Worm (Caenorhabditis elegans) whole organism, early embryonic: ENCODE results near the gene cpd-2.

Experiments used
- B0310.2 ChIP-seq: sonication (generic microtip); optimal IDR thresholded peaks from 2 replicates; lab custom pipeline; 2016; ENCODE audit warnings: mild to moderate bottlenecking, missing genetic modification characterization, missing compliant biosample characterization
- hnd-1 ChIP-seq: sonication (generic microtip); optimal IDR thresholded peaks from 2 replicates; lab custom pipeline; 2016; ENCODE audit warnings: missing genetic modification characterization, missing compliant biosample characterization

DNA sequence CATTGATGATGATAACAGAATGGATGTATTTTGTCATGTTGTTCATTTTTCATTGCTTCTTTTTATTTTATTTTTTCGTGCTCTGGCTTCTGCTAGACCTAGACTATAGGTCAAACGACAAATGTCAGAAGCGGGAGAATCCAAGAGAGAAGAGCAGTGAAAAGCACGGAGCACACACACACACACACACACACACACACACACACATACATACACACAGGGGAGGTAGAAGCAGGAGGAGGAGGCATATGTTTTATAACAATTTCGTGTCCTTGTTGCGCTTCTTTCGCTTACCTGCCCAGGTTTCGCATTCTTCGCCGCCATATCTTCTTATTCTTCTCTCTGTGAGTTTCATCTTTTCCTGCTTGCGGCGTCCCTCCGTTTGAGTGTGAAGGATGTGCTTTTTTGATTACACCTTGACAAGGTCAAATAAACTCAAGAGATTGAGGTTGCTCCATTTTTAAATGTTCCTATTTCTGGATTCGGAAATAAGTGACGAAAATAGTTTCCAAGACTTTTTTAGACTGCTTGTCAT is 48.5 kb downstream of the cpd-2 start:
- no peak for TF ChIP-seq B0310.2 (tag; lab: Kevin White, UChicago)
- TF ChIP-seq hnd-1 (tag; lab: Kevin White, UChicago), result no peak
